Worm (Caenorhabditis elegans) whole organism, mixed stage, embryonic: Measurements from ENCODE around the gene nlp-30.

ENCODE experiments used
- blmp-1 ChIP-seq: fragments of 150-350 bp; optimal IDR thresholded peaks from 2 replicates; lab custom pipeline; 2014; ENCODE audit warnings: missing biosample characterization, missing genetic modification characterization
- elt-1 ChIP-seq: sonication (generic microtip); optimal IDR thresholded peaks from 2 replicates; lab custom pipeline; 2017; ENCODE audit warnings: missing genetic modification characterization, mild to moderate bottlenecking, missing compliant biosample characterization, antibody characterized with exemption, moderate library complexity, borderline replicate concordance; ENCODE audit not compliant: insufficient read depth
- ham-2 ChIP-seq: fragments of 200-800 bp; sonication (Bioruptor generic); optimal IDR thresholded peaks from 2 replicates; lab custom pipeline; 2018; ENCODE audit warnings: mild to moderate bottlenecking, missing genetic modification characterization, missing compliant biosample characterization
- lin-32 ChIP-seq: fragments of 200-800 bp; sonication (Bioruptor generic); optimal IDR thresholded peaks from 2 replicates; lab custom pipeline; 2018; ENCODE audit warnings: mild to moderate bottlenecking, missing genetic modification characterization, missing compliant biosample characterization
- mep-1 ChIP-seq: fragments of 150-350 bp; optimal IDR thresholded peaks from 2 replicates; lab custom pipeline; 2017; ENCODE audit warnings: missing biosample characterization, missing genetic modification reagents, missing genetic modification characterization, inconsistent platforms
- nhr-28 ChIP-seq: fragments of 150-350 bp; optimal IDR thresholded peaks from 2 replicates; lab custom pipeline; 2014; ENCODE audit warnings: missing biosample characterization, missing genetic modification characterization
- pha-4 ChIP-seq: fragments of 150-350 bp; optimal IDR thresholded peaks from 2 replicates; lab custom pipeline; 2018; ENCODE audit warnings: missing biosample characterization, missing genetic modification reagents, missing genetic modification characterization
- snpc-4 ChIP-seq: fragments of 150-350 bp; optimal IDR thresholded peaks from 2 replicates; lab custom pipeline; 2014; ENCODE audit warnings: missing biosample characterization, missing genetic modification characterization
- tbx-8 ChIP-seq: fragments of 200-800 bp; sonication (Bioruptor generic); optimal IDR thresholded peaks from 2 replicates; lab custom pipeline; 2018; ENCODE audit warnings: mild to moderate bottlenecking, missing genetic modification characterization, moderate library complexity, missing compliant biosample characterization
- unc-39 ChIP-seq: fragments of 150-350 bp; optimal IDR thresholded peaks from 2 replicates; lab custom pipeline; 2014; ENCODE audit warnings: missing biosample characterization, missing genetic modification characterization
- unc-62 ChIP-seq: fragments of 150-350 bp; optimal IDR thresholded peaks from 2 replicates; lab custom pipeline; 2014; ENCODE audit warnings: missing biosample characterization, missing genetic modification reagents, missing genetic modification characterization
- ztf-11 ChIP-seq: fragments of 150-350 bp; optimal IDR thresholded peaks from 2 replicates; lab custom pipeline; 2014; ENCODE audit warnings: missing biosample characterization, missing genetic modification characterization

ce11 chrV:4029627-4030026 is 47.8 kb downstream of the nlp-30 start:
- TF ChIP-seq ztf-11 (no peak), unc-39 (tag; lab: Kevin White, UChicago) (no peak), ham-2 (GFP tag; lab: Kevin White, UChicago) (no peak), unc-62 (no peak), pha-4 (tag; lab: Kevin White, UChicago) (no peak), nhr-28 (tag; lab: Kevin White, UChicago) (no peak), tbx-8 (GFP tag; lab: Kevin White, UChicago) (no peak), lin-32 (no peak), blmp-1 (tag; lab: Kevin White, UChicago) (no peak), elt-1 (no peak), snpc-4 (tag; lab: Kevin White, UChicago) (no peak), mep-1 (no peak)
